Worm (Caenorhabditis elegans) whole organism, mixed stage, embryonic: Measurements from ENCODE around the gene mbl-1.
A peak's percentile ranks its signal among the peaks of the same experiment; 100 is the strongest.

Experiments used
- M03D4.4 ChIP-seq: sonication (generic microtip); optimal IDR thresholded peaks from 2 replicates; lab custom pipeline; 2017; ENCODE audit warnings: mild to moderate bottlenecking, missing genetic modification characterization, missing compliant biosample characterization
- bed-3 ChIP-seq: fragments of 200-800 bp; sonication (Bioruptor generic); optimal IDR thresholded peaks from 3 replicates; lab custom pipeline; 2018; ENCODE audit warnings: mild to moderate bottlenecking, missing genetic modification characterization, moderate library complexity, missing compliant biosample characterization
- blmp-1 ChIP-seq: fragments of 150-350 bp; optimal IDR thresholded peaks from 2 replicates; lab custom pipeline; 2014; ENCODE audit warnings: missing biosample characterization, missing genetic modification characterization
- ceh-43 ChIP-seq: fragments of 200-800 bp; sonication (Bioruptor generic); optimal IDR thresholded peaks from 2 replicates; lab custom pipeline; 2018; ENCODE audit warnings: mild to moderate bottlenecking, missing genetic modification characterization, moderate library complexity, missing compliant biosample characterization
- ceh-83 ChIP-seq: fragments of 200-800 bp; sonication (Bioruptor generic); optimal IDR thresholded peaks from 2 replicates; lab custom pipeline; 2018; ENCODE audit warnings: mild to moderate bottlenecking, missing genetic modification characterization, missing compliant biosample characterization
- ces-1 ChIP-seq: fragments of 150-350 bp; optimal IDR thresholded peaks from 2 replicates; lab custom pipeline; 2014; ENCODE audit warnings: missing biosample characterization, missing genetic modification reagents, missing genetic modification characterization
- cnd-1 ChIP-seq: fragments of 200-800 bp; sonication (Bioruptor generic); optimal IDR thresholded peaks from 2 replicates; lab custom pipeline; 2018; ENCODE audit warnings: mild to moderate bottlenecking, missing genetic modification characterization, missing compliant biosample characterization
- drap-1 ChIP-seq: fragments of 200-800 bp; sonication (Bioruptor generic); optimal IDR thresholded peaks from 3 replicates; lab custom pipeline; 2018; ENCODE audit warnings: mild to moderate bottlenecking, missing genetic modification characterization, missing compliant biosample characterization
- elt-1 ChIP-seq: sonication (generic microtip); optimal IDR thresholded peaks from 2 replicates; lab custom pipeline; 2017; ENCODE audit warnings: missing genetic modification characterization, mild to moderate bottlenecking, missing compliant biosample characterization, antibody characterized with exemption, moderate library complexity, borderline replicate concordance; ENCODE audit not compliant: insufficient read depth
- elt-3 ChIP-seq: fragments of 150-350 bp; optimal IDR thresholded peaks from 2 replicates; lab custom pipeline; 2014; ENCODE audit warnings: missing biosample characterization, missing genetic modification characterization
- flh-1 ChIP-seq: fragments of 200-800 bp; sonication (Bioruptor generic); optimal IDR thresholded peaks from 2 replicates; lab custom pipeline; 2018; ENCODE audit warnings: mild to moderate bottlenecking, missing genetic modification characterization, moderate library complexity, missing compliant biosample characterization
- ham-2 ChIP-seq: fragments of 200-800 bp; sonication (Bioruptor generic); optimal IDR thresholded peaks from 2 replicates; lab custom pipeline; 2018; ENCODE audit warnings: mild to moderate bottlenecking, missing genetic modification characterization, missing compliant biosample characterization
- hlh-1 ChIP-seq: fragments of 150-350 bp; optimal IDR thresholded peaks from 2 replicates; lab custom pipeline; 2014; ENCODE audit warnings: missing biosample characterization, missing genetic modification reagents, missing genetic modification characterization
- lin-13 ChIP-seq: fragments of 150-350 bp; optimal IDR thresholded peaks from 2 replicates; lab custom pipeline; 2014; ENCODE audit warnings: missing biosample characterization, missing genetic modification characterization
- lin-32 ChIP-seq: fragments of 200-800 bp; sonication (Bioruptor generic); optimal IDR thresholded peaks from 2 replicates; lab custom pipeline; 2018; ENCODE audit warnings: mild to moderate bottlenecking, missing genetic modification characterization, missing compliant biosample characterization
- lsy-2 ChIP-seq: fragments of 150-350 bp; optimal IDR thresholded peaks from 2 replicates; lab custom pipeline; 2014; ENCODE audit warnings: missing biosample characterization, missing genetic modification characterization
- mab-5 ChIP-seq: fragments of 150-350 bp; optimal IDR thresholded peaks from 2 replicates; lab custom pipeline; 2014; ENCODE audit warnings: missing biosample characterization, missing genetic modification characterization
- mep-1 ChIP-seq: fragments of 150-350 bp; optimal IDR thresholded peaks from 2 replicates; lab custom pipeline; 2017; ENCODE audit warnings: missing biosample characterization, missing genetic modification reagents, missing genetic modification characterization, inconsistent platforms
- mls-2 ChIP-seq: sonication (generic microtip); optimal IDR thresholded peaks from 2 replicates; lab custom pipeline; 2016; ENCODE audit warnings: mild to moderate bottlenecking, missing genetic modification characterization, moderate library complexity, missing compliant biosample characterization
- nhr-2 ChIP-seq: fragments of 150-350 bp; optimal IDR thresholded peaks from 2 replicates; lab custom pipeline; 2014; ENCODE audit warnings: missing biosample characterization, missing genetic modification characterization
- nhr-28 ChIP-seq: fragments of 150-350 bp; optimal IDR thresholded peaks from 2 replicates; lab custom pipeline; 2014; ENCODE audit warnings: missing biosample characterization, missing genetic modification characterization
- nhr-76 ChIP-seq: sonication (generic microtip); optimal IDR thresholded peaks from 2 replicates; lab custom pipeline; 2017; ENCODE audit warnings: missing biosample characterization, missing genetic modification characterization
- pha-4 ChIP-seq: fragments of 150-350 bp; optimal IDR thresholded peaks from 2 replicates; lab custom pipeline; 2018; ENCODE audit warnings: missing biosample characterization, missing genetic modification reagents, missing genetic modification characterization
- sem-2 ChIP-seq: fragments of 200-800 bp; sonication (Bioruptor generic); optimal IDR thresholded peaks from 2 replicates; lab custom pipeline; 2018; ENCODE audit warnings: mild to moderate bottlenecking, missing genetic modification characterization, missing compliant biosample characterization
- sptf-1 ChIP-seq: sonication (generic microtip); optimal IDR thresholded peaks from 2 replicates; lab custom pipeline; 2017; ENCODE audit warnings: mild to moderate bottlenecking, missing genetic modification characterization, moderate library complexity, missing compliant biosample characterization
- tbx-8 ChIP-seq: fragments of 200-800 bp; sonication (Bioruptor generic); optimal IDR thresholded peaks from 2 replicates; lab custom pipeline; 2018; ENCODE audit warnings: mild to moderate bottlenecking, missing genetic modification characterization, moderate library complexity, missing compliant biosample characterization
- unc-120 ChIP-seq: sonication (generic microtip); optimal IDR thresholded peaks from 2 replicates; lab custom pipeline; 2017; ENCODE audit warnings: missing genetic modification characterization, missing compliant biosample characterization; ENCODE audit not compliant: poor library complexity, severe bottlenecking
- unc-39 ChIP-seq: fragments of 150-350 bp; optimal IDR thresholded peaks from 2 replicates; lab custom pipeline; 2014; ENCODE audit warnings: missing biosample characterization, missing genetic modification characterization
- unc-62 ChIP-seq: fragments of 150-350 bp; optimal IDR thresholded peaks from 2 replicates; lab custom pipeline; 2014; ENCODE audit warnings: missing biosample characterization, missing genetic modification reagents, missing genetic modification characterization
- zip-8 ChIP-seq: fragments of 150-350 bp; optimal IDR thresholded peaks from 2 replicates; lab custom pipeline; 2014; ENCODE audit warnings: missing biosample characterization, missing genetic modification characterization
- ztf-11 ChIP-seq: fragments of 150-350 bp; optimal IDR thresholded peaks from 2 replicates; lab custom pipeline; 2014; ENCODE audit warnings: missing biosample characterization, missing genetic modification characterization

mbl-1 gene

ce11 chrX:17020858-17021257, 42.5 kb downstream of the mbl-1 start, which contains the start of gene F35B3.4:
Gene F35B3.4 (minus strand): TSS chrX:17020958.
- peak; percentile 20 for TF ChIP-seq zip-8 (tag; lab: Kevin White, UChicago)
- TF ChIP-seq ham-2 (GFP tag; lab: Kevin White, UChicago), result no peak

DNA sequence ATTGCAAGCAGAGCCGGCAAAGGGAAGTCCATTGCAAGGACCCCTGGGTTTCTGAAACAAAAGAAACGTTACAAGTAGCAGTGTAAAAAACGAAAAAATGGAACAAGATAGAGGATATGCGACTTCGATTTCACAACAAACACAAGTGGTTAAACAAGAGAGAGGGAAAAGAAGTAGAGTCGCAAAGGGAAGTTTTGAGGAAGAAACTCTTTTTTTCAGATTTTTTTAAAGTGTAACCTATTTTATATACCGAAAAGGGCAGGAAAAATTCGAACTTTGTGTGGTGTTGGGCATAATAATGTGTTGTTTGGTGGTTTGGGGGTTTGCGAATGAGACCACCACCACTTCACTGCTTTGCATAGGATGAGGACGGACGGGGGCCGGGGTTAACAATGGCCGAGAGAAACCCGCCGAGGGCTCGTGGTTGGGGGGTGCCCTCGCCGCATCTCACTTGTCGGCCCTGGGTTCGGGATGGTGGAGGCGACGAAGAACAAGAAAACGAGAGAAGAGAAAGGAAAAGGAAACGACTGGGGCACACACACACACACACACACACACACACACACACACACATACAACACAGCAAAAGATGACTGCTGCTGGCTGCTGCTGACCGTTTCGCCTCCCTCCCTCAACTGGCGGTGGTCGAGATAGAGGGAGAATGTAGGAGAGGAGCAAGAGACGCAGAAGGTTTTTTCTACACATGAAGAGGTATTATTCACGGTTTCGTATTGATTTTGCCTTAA, 51.9 kb downstream of the mbl-1 start, which contains the start of gene ptrn-1:
ptrn-1 (minus strand) TSS at position 51 of the 746 bp plus-strand sequence.
- peak; percentile 41 for TF ChIP-seq blmp-1 (tag; lab: Kevin White, UChicago)
- peak; percentile 56 for TF ChIP-seq hlh-1 (tag; lab: Kevin White, UChicago)
- TF ChIP-seq flh-1 (GFP tag; lab: Kevin White, UChicago), result peak; percentile 35
- no peak for TF ChIP-seq elt-3 (tag; lab: Kevin White, UChicago)
- TF ChIP-seq unc-39 (tag; lab: Kevin White, UChicago), result no peak
- peak; percentile 79 for TF ChIP-seq drap-1 (GFP tag; lab: Kevin White, UChicago)
- peak; percentile 55 for TF ChIP-seq M03D4.4 (tag; lab: Kevin White, UChicago)
- no peak for TF ChIP-seq lsy-2 (tag; lab: Kevin White, UChicago)
- TF ChIP-seq unc-62 (GFP tag; lab: Kevin White, UChicago), result peak; percentile 59
- TF ChIP-seq mep-1 (tag; lab: Kevin White, UChicago), result peak; percentile 53
- peak; percentile 49 for TF ChIP-seq cnd-1 (tag; lab: Kevin White, UChicago)
- TF ChIP-seq ceh-43 (GFP tag; lab: Kevin White, UChicago), result peak; percentile 65
- peak; percentile 70 for TF ChIP-seq mls-2
- TF ChIP-seq lin-13 (tag; lab: Kevin White, UChicago), result peak; percentile 57
- TF ChIP-seq ztf-11, result peak; percentile 71
- peak; percentile 73 for TF ChIP-seq unc-120 (tag; lab: Kevin White, UChicago)
- TF ChIP-seq nhr-2 (tag; lab: Kevin White, UChicago), result peak; percentile 25
- TF ChIP-seq sptf-1 (tag; lab: Kevin White, UChicago), result peak; percentile 82
- TF ChIP-seq ces-1 (GFP tag; lab: Kevin White, UChicago), result peak; percentile 27
- TF ChIP-seq zip-8 (tag; lab: Kevin White, UChicago), result no peak
- TF ChIP-seq pha-4, result peak; percentile 59
- TF ChIP-seq sem-2 (GFP tag; lab: Kevin White, UChicago), result peak; percentile 25
- TF ChIP-seq ham-2 (GFP tag; lab: Kevin White, UChicago), result peak; percentile 62
- TF ChIP-seq nhr-76 (tag; lab: Kevin White, UChicago), result no peak

- TF ChIP-seq pha-4 (no peak), ces-1 (GFP tag; lab: Kevin White, UChicago) (peak; percentile 37), ceh-83 (GFP tag; lab: Kevin White, UChicago) (no peak), blmp-1 (tag; lab: Kevin White, UChicago) (no peak), ham-2 (GFP tag; lab: Kevin White, UChicago) (no peak), sem-2 (GFP tag; lab: Kevin White, UChicago) (no peak), mab-5 (tag; lab: Kevin White, UChicago) (no peak), unc-62 (GFP tag; lab: Kevin White, UChicago) (no peak)
Measured at ce11 chrX:17034193-17034592, 55.8 kb downstream of the mbl-1 start.

DNA sequence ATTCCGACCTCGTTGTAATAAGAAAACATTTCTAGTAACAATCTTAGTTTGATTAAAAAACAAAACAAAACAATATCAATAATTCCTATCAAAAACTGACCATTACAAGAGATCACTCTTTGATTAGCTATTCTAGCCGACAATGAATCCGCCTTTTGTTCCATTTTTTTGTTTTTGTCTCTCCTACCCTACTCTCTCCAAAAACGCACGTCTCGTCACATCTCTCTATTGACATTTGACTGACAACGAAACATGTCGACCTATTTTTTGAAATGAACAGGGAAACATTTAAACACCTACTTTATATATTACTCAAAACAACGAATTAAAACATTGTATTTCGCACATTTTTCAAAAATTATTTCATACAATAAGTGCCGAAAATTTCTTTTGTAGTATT, 56.4 kb downstream of the mbl-1 start:
- TF ChIP-seq elt-3 (tag; lab: Kevin White, UChicago) (no peak), sem-2 (GFP tag; lab: Kevin White, UChicago) (no peak), nhr-28 (no peak), mls-2 (no peak), mep-1 (tag; lab: Kevin White, UChicago) (no peak), bed-3 (GFP tag; lab: Kevin White, UChicago) (no peak), ces-1 (GFP tag; lab: Kevin White, UChicago) (no peak), elt-1 (tag; lab: Kevin White, UChicago) (no peak), cnd-1 (tag; lab: Kevin White, UChicago) (no peak), sptf-1 (tag; lab: Kevin White, UChicago) (no peak), ztf-11 (no peak), unc-39 (tag; lab: Kevin White, UChicago) (no peak), nhr-76 (tag; lab: Kevin White, UChicago) (no peak), lin-32 (GFP tag; lab: Kevin White, UChicago) (no peak), tbx-8 (no peak), nhr-2 (tag; lab: Kevin White, UChicago) (no peak)
